Fruit fly (Drosophila melanogaster): ENCODE results near the gene CG4456.

dm6 chr3L:9404497-9404896 lies 32.0 kb downstream of the CG4456 start, which contains the start of gene Cpr67B:
- TF ChIP-seq psq (GFP tag; optimal IDR thresholded peaks at IDR 0.05) (no peak), Jra (GFP tag; optimal IDR thresholded peaks at IDR 0.05) (no peak), Dfd (GFP tag; optimal IDR thresholded peaks at IDR 0.05) (no peak), Hr83 (GFP tag; optimal IDR thresholded peaks at IDR 0.05; ENCODE audit: poor library complexity, severe bottlenecking) (no peak), Mio (GFP tag; optimal IDR thresholded peaks at IDR 0.05) (no peak), rgr (GFP tag; optimal IDR thresholded peaks at IDR 0.05) (no peak), HLH106 (tag; optimal IDR thresholded peaks at IDR 0.05) (no peak), br (GFP tag; optimal IDR thresholded peaks at IDR 0.05) (no peak), dmrt93B (GFP tag; optimal IDR thresholded peaks at IDR 0.05) (no peak), usp (GFP tag; optimal IDR thresholded peaks at IDR 0.05) (no peak), Hr78 (GFP tag; optimal IDR thresholded peaks at IDR 0.05) (no peak)
